Fruit fly (Drosophila melanogaster) whole organism, embryonic: Measurements from ENCODE around the gene Cyp303a1.

Experiments
- Adf1 ChIP-seq: fragments of 200-800 bp; sonication (Bioruptor generic); IDR thresholded peaks from 2 replicates; pipeline ENCODE4 v1.3.6; 2022; ENCODE audit warnings: missing biosample characterization, missing genetic modification characterization
- Atf6 ChIP-seq: fragments of 200-800 bp; sonication (Bioruptor generic); IDR thresholded peaks from 2 replicates; pipeline ENCODE4 v1.3.6; 2022; ENCODE audit warnings: missing biosample characterization, missing genetic modification characterization
- Bgb ChIP-seq: fragments of 200-800 bp; sonication (Bioruptor generic); IDR thresholded peaks from 2 replicates; pipeline ENCODE4 v1.3.6; 2022; ENCODE audit warnings: missing biosample characterization, missing genetic modification characterization; ENCODE audit not compliant: partially characterized antibody
- CG10543 ChIP-seq: fragments of 200-800 bp; sonication (Bioruptor generic); optimal IDR thresholded peaks from 3 replicates; lab custom pipeline; 2017; ENCODE audit warnings: missing biosample characterization, mild to moderate bottlenecking, missing genetic modification characterization, moderate library complexity
- CG11504 ChIP-seq: fragments of 200-800 bp; sonication (Bioruptor generic); optimal IDR thresholded peaks from 3 replicates; lab custom pipeline; 2019; ENCODE audit warnings: missing biosample characterization, mild to moderate bottlenecking, missing genetic modification characterization, moderate library complexity
- CG12299 ChIP-seq: fragments of 200-800 bp; sonication (Bioruptor generic); optimal IDR thresholded peaks from 2 replicates; lab custom pipeline; 2018; ENCODE audit warnings: missing biosample characterization, mild to moderate bottlenecking, missing genetic modification characterization
- CG13296 ChIP-seq: fragments of 200-800 bp; sonication (Bioruptor generic); optimal IDR thresholded peaks from 3 replicates; lab custom pipeline; 2018; ENCODE audit warnings: missing biosample characterization, mild to moderate bottlenecking, missing genetic modification characterization
- CG13624 ChIP-seq: fragments of 200-800 bp; sonication (Bioruptor generic); optimal IDR thresholded peaks from 2 replicates; lab custom pipeline; 2016; ENCODE audit warnings: missing biosample characterization, missing genetic modification characterization
- CG13894 ChIP-seq: fragments of 200-800 bp; sonication (Bioruptor generic); optimal IDR thresholded peaks from 3 replicates; lab custom pipeline; 2018; ENCODE audit warnings: missing biosample characterization, mild to moderate bottlenecking, missing genetic modification characterization, moderate library complexity
- CG17361 ChIP-seq: fragments of 200-800 bp; sonication (Bioruptor generic); IDR thresholded peaks from 3 replicates; pipeline ENCODE4 v1.3.6; 2022; ENCODE audit warnings: missing biosample characterization, missing genetic modification characterization
- CG17829 ChIP-seq: fragments of 200-800 bp; optimal IDR thresholded peaks from 2 replicates; lab custom pipeline; 2019; ENCODE audit warnings: missing biosample characterization, mild to moderate bottlenecking, missing genetic modification characterization, moderate library complexity
- CG18619 ChIP-seq: fragments of 200-800 bp; sonication (Bioruptor generic); optimal IDR thresholded peaks from 3 replicates; lab custom pipeline; 2017; ENCODE audit warnings: missing biosample characterization, mild to moderate bottlenecking, missing genetic modification characterization
- CG18764 ChIP-seq: fragments of 200-800 bp; sonication (Bioruptor generic); optimal IDR thresholded peaks from 3 replicates; lab custom pipeline; 2016; ENCODE audit warnings: missing biosample characterization, missing genetic modification characterization
- CG2199 ChIP-seq: fragments of 200-800 bp; sonication (Bioruptor generic); IDR thresholded peaks from 3 replicates; pipeline ENCODE4 v1.3.6; 2022; ENCODE audit warnings: missing biosample characterization, missing genetic modification characterization
- CG3163 ChIP-seq: fragments of 200-800 bp; sonication (Bioruptor generic); optimal IDR thresholded peaks from 3 replicates; lab custom pipeline; 2016; ENCODE audit warnings: missing biosample characterization, missing genetic modification characterization
- CG32772 ChIP-seq: fragments of 200-800 bp; sonication (Bioruptor generic); IDR thresholded peaks from 2 replicates; pipeline ENCODE4 v1.3.6; 2022; ENCODE audit warnings: missing biosample characterization, missing genetic modification characterization
- CG3281 ChIP-seq: fragments of 200-800 bp; sonication (Bioruptor generic); optimal IDR thresholded peaks from 3 replicates; lab custom pipeline; 2017; ENCODE audit warnings: missing biosample characterization, mild to moderate bottlenecking, missing genetic modification characterization
- CG33557 ChIP-seq: fragments of 200-800 bp; sonication (Bioruptor generic); optimal IDR thresholded peaks from 2 replicates; lab custom pipeline; 2019; ENCODE audit warnings: missing biosample characterization, mild to moderate bottlenecking, missing genetic modification characterization, moderate library complexity
- CG34224 ChIP-seq: fragments of 200-800 bp; sonication (Bioruptor generic); IDR thresholded peaks from 3 replicates; pipeline ENCODE4 v1.3.6; 2022; ENCODE audit warnings: missing biosample characterization, missing genetic modification characterization; ENCODE audit not compliant: partially characterized antibody
- CG7745 ChIP-seq: fragments of 200-800 bp; sonication (Bioruptor generic); optimal IDR thresholded peaks from 2 replicates; lab custom pipeline; 2018; ENCODE audit warnings: missing biosample characterization, mild to moderate bottlenecking, missing genetic modification characterization, moderate library complexity
- CkIIα-i1 ChIP-seq: fragments of 200-800 bp; sonication (Bioruptor generic); IDR thresholded peaks from 2 replicates; pipeline ENCODE4 v1.3.6; 2022; ENCODE audit warnings: missing biosample characterization, missing genetic modification characterization
- D19A ChIP-seq: fragments of 200-800 bp; optimal IDR thresholded peaks from 3 replicates; lab custom pipeline; 2019; ENCODE audit warnings: missing biosample characterization, mild to moderate bottlenecking, missing genetic modification characterization, moderate library complexity
- Dbx ChIP-seq: fragments of 200-800 bp; sonication (Bioruptor generic); IDR thresholded peaks from 3 replicates; pipeline ENCODE4 v1.3.6; 2022; ENCODE audit warnings: missing biosample characterization, missing genetic modification characterization
- Drgx ChIP-seq: fragments of 200-800 bp; sonication (Bioruptor generic); IDR thresholded peaks from 2 replicates; pipeline ENCODE4 v1.3.6; 2022; ENCODE audit warnings: missing biosample characterization, missing genetic modification characterization
- E2f2 ChIP-seq: fragments of 200-800 bp; sonication (Bioruptor generic); IDR thresholded peaks from 2 replicates; pipeline ENCODE4 v1.3.6; 2022; ENCODE audit warnings: missing biosample characterization, missing genetic modification characterization
- Ets65A ChIP-seq: fragments of 200-800 bp; sonication (Bioruptor generic); peaks from one replicate; lab custom pipeline; 2016; ENCODE audit warnings: missing biosample characterization, missing genetic modification characterization
- Nf-YC ChIP-seq: fragments of 200-800 bp; optimal IDR thresholded peaks from 3 replicates; lab custom pipeline; 2019; ENCODE audit warnings: missing biosample characterization, mild to moderate bottlenecking, missing genetic modification characterization, moderate library complexity
- NfI ChIP-seq: fragments of 200-800 bp; sonication (Bioruptor generic); optimal IDR thresholded peaks from 3 replicates; lab custom pipeline; 2018; ENCODE audit warnings: missing biosample characterization, mild to moderate bottlenecking, missing genetic modification characterization, moderate library complexity
- Rfx ChIP-seq: fragments of 200-800 bp; sonication (Bioruptor generic); IDR thresholded peaks from 2 replicates; pipeline ENCODE4 v1.3.6; 2022; ENCODE audit warnings: missing biosample characterization, missing genetic modification characterization
- Rx ChIP-seq: fragments of 200-800 bp; sonication (Bioruptor generic); IDR thresholded peaks from 2 replicates; pipeline ENCODE4 v1.3.6; 2022; ENCODE audit warnings: missing biosample characterization, missing genetic modification characterization
- Side ChIP-seq: fragments of 200-800 bp; sonication (Bioruptor generic); optimal IDR thresholded peaks from 2 replicates; lab custom pipeline; 2016; ENCODE audit warnings: missing biosample characterization, missing genetic modification characterization
- cato ChIP-seq: fragments of 200-800 bp; sonication (Bioruptor generic); optimal IDR thresholded peaks from 2 replicates; lab custom pipeline; 2016; ENCODE audit warnings: missing biosample characterization, missing genetic modification characterization, borderline replicate concordance
- ci ChIP-seq: fragments of 200-800 bp; sonication (Bioruptor generic); IDR thresholded peaks from 3 replicates; pipeline ENCODE4 v1.3.6; 2022; ENCODE audit warnings: missing biosample characterization, missing genetic modification characterization
- da ChIP-seq: fragments of 200-800 bp; sonication (Bioruptor generic); optimal IDR thresholded peaks from 2 replicates; lab custom pipeline; 2016; ENCODE audit warnings: missing biosample characterization, missing genetic modification characterization
- dmrt11E ChIP-seq: fragments of 200-800 bp; sonication (Bioruptor generic); optimal IDR thresholded peaks from 3 replicates; lab custom pipeline; 2018; ENCODE audit warnings: missing biosample characterization, mild to moderate bottlenecking, missing genetic modification characterization, moderate library complexity
- en ChIP-seq: fragments of 200-800 bp; sonication (Bioruptor generic); optimal IDR thresholded peaks from 2 replicates; lab custom pipeline; 2016; ENCODE audit warnings: missing biosample characterization, missing genetic modification characterization
- esg ChIP-seq: fragments of 200-800 bp; sonication (Bioruptor generic); conservative IDR thresholded peaks from 2 replicates; pipeline ENCODE4 v1.3.6; 2022; ENCODE audit warnings: missing biosample characterization, missing genetic modification characterization
- fd96Cb ChIP-seq: fragments of 200-800 bp; sonication (Bioruptor generic); optimal IDR thresholded peaks from 2 replicates; lab custom pipeline; 2018; ENCODE audit warnings: missing biosample characterization, mild to moderate bottlenecking, missing genetic modification characterization, moderate library complexity
- kah ChIP-seq: fragments of 200-800 bp; sonication (Bioruptor generic); optimal IDR thresholded peaks from 2 replicates; lab custom pipeline; 2018; ENCODE audit warnings: missing biosample characterization, mild to moderate bottlenecking, missing genetic modification characterization
- luna ChIP-seq: fragments of 200-800 bp; sonication (Bioruptor generic); optimal IDR thresholded peaks from 2 replicates; lab custom pipeline; 2016; ENCODE audit warnings: missing biosample characterization, missing genetic modification characterization
- otp ChIP-seq: fragments of 200-800 bp; sonication (Bioruptor generic); IDR thresholded peaks from 3 replicates; pipeline ENCODE4, ENCODE4 v1.3.6; 2022; ENCODE audit warnings: missing biosample characterization, missing genetic modification characterization
- pita ChIP-seq: fragments of 200-800 bp; sonication (Bioruptor generic); optimal IDR thresholded peaks from 2 replicates; lab custom pipeline; 2017; ENCODE audit warnings: missing biosample characterization, mild to moderate bottlenecking, missing genetic modification characterization
- pros ChIP-seq: fragments of 200-800 bp; sonication (Bioruptor generic); optimal IDR thresholded peaks from 3 replicates; lab custom pipeline; 2019; ENCODE audit warnings: missing biosample characterization, mild to moderate bottlenecking, missing genetic modification characterization, moderate library complexity
- run ChIP-seq: fragments of 200-800 bp; sonication (Bioruptor generic); optimal IDR thresholded peaks from 3 replicates; lab custom pipeline; 2018; ENCODE audit warnings: missing biosample characterization, mild to moderate bottlenecking, missing genetic modification characterization
- sens ChIP-seq: fragments of 200-800 bp; sonication (Bioruptor generic); peaks from one replicate; lab custom pipeline; 2016; ENCODE audit warnings: missing biosample characterization, missing genetic modification characterization
- sens-2 ChIP-seq: fragments of 200-800 bp; sonication (Bioruptor generic); IDR thresholded peaks from 2 replicates; pipeline ENCODE4 v1.3.6; 2022; ENCODE audit warnings: missing biosample characterization, missing genetic modification characterization
- slbo ChIP-seq: fragments of 200-800 bp; sonication (Bioruptor generic); IDR thresholded peaks from 2 replicates; pipeline ENCODE4 v1.3.6; 2022; ENCODE audit warnings: missing biosample characterization, missing genetic modification characterization
- sna ChIP-seq: fragments of 200-800 bp; sonication (Bioruptor generic); IDR thresholded peaks from 2 replicates; pipeline ENCODE4 v1.3.6; 2022; ENCODE audit warnings: missing biosample characterization, missing genetic modification characterization; ENCODE audit not compliant: partially characterized antibody
- sqz ChIP-seq: fragments of 200-800 bp; sonication (Bioruptor generic); optimal IDR thresholded peaks from 3 replicates; lab custom pipeline; 2018; ENCODE audit warnings: missing biosample characterization, mild to moderate bottlenecking, missing genetic modification characterization
- trh ChIP-seq: fragments of 200-800 bp; sonication (Bioruptor generic); optimal IDR thresholded peaks from 2 replicates; lab custom pipeline; 2016; ENCODE audit warnings: missing biosample characterization, missing genetic modification characterization
- tx ChIP-seq: fragments of 200-800 bp; sonication (Bioruptor generic); optimal IDR thresholded peaks from 2 replicates; lab custom pipeline; 2016; ENCODE audit warnings: missing biosample characterization, missing genetic modification characterization
- vvl ChIP-seq: fragments of 200-800 bp; sonication (Bioruptor generic); IDR thresholded peaks from 2 replicates; pipeline ENCODE4 v1.3.6; 2022; ENCODE audit warnings: missing biosample characterization, missing genetic modification characterization

The Cyp303a1 gene

DNA sequence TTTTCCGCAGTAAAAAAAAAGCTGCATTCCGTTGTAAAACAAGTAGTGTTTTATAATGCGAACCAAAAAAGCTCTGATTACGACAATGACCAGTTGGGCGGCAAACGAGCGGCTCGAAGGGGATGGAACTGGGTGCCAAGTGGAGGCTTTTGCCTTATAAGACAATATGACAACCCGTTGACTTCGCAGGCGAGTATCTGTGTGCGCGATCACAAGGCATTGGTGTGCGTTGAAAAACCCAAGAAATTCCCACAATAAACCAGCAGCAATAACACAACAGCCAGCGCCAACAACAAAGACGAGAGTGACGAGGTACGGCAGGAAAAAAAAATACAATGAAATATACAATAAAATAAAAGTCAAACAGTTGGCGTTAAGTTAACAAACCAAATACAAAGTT lies 21.0 kb downstream of the Cyp303a1 start (continued):
- TF ChIP-seq CG13894 (tag; lab: Kevin White, UChicago) (peak; percentile 92), CG18764 (no peak), otp (GFP tag; lab: Robert Waterston, UW) (no peak), CG3163 (GFP tag; lab: Kevin White, UChicago) (no peak), Nf-YC (tag; lab: Kevin White, UChicago) (peak; percentile 27), sqz (GFP tag; lab: Kevin White, UChicago) (peak; percentile 65), CG11504 (tag; lab: Kevin White, UChicago) (no peak), dmrt11E (tag; lab: Kevin White, UChicago) (no peak), Adf1 (GFP tag; lab: Robert Waterston, UW) (peak; percentile 12; the same call in 1 of the 2 replicates), NfI (no peak), Rfx (GFP tag; lab: Robert Waterston, UW) (peak; percentile 36; the same call in 1 of the 2 replicates), CG3281 (GFP tag; lab: Kevin White, UChicago) (peak; percentile 16), CG17829 (tag; lab: Kevin White, UChicago) (no peak), luna (GFP tag; lab: Kevin White, UChicago) (no peak), en (no peak), CG13296 (peak; percentile 60), Atf6 (GFP tag; lab: Robert Waterston, UW) (no peak), CG32772 (GFP tag; lab: Robert Waterston, UW) (no peak), CG12299 (tag; lab: Kevin White, UChicago) (peak; percentile 0), Side (no peak), trh (GFP tag; lab: Kevin White, UChicago) (no peak), CG34224 (GFP tag; lab: Robert Waterston, UW) (peak; percentile 41; the same call in 2 of the 3 replicates), sens-2 (no peak), pros (GFP tag; lab: Kevin White, UChicago) (peak; percentile 88), CkIIα-i1 (GFP tag; lab: Robert Waterston, UW) (no peak), CG13624 (GFP tag; lab: Kevin White, UChicago) (no peak), Dbx (GFP tag; lab: Robert Waterston, UW) (0 out of 3 replicates have a peak, but pooled peaks have one; percentile 43), esg (GFP tag; lab: Robert Waterston, UW) (no peak), run (tag; lab: Kevin White, UChicago) (no peak), Ets65A (GFP tag; lab: Kevin White, UChicago) (peak; percentile 56), Bgb (peak; percentile 51; the same call in 1 of the 2 replicates), Rx (GFP tag; lab: Robert Waterston, UW) (no peak), sens (GFP tag; lab: Kevin White, UChicago) (peak; percentile 49), slbo (GFP tag; lab: Robert Waterston, UW) (peak; percentile 30; the same call in 1 of the 2 replicates), da (no peak), CG7745 (tag; lab: Kevin White, UChicago) (no peak), kah (GFP tag; lab: Kevin White, UChicago) (no peak), CG18619 (GFP tag; lab: Kevin White, UChicago) (no peak), CG33557 (GFP tag; lab: Kevin White, UChicago) (no peak), vvl (GFP tag; lab: Robert Waterston, UW) (peak; percentile 55), tx (GFP tag; lab: Kevin White, UChicago) (no peak), cato (GFP tag; lab: Kevin White, UChicago) (no peak), CG10543 (GFP tag; lab: Kevin White, UChicago) (peak; percentile 82), CG2199 (GFP tag; lab: Robert Waterston, UW) (peak; percentile 67; the same call in 1 of the 3 replicates), sna (no peak), ci (peak; percentile 48; the same call in 1 of the 3 replicates), E2f2 (no peak), D19A (no peak), CG17361 (GFP tag; lab: Robert Waterston, UW) (no peak), fd96Cb (tag; lab: Kevin White, UChicago) (no peak), Drgx (GFP tag; lab: Robert Waterston, UW) (peak; percentile 45), pita (GFP tag; lab: Kevin White, UChicago) (no peak)
